Worm (Caenorhabditis elegans): ENCODE results near the gene srbc-21.

The srbc-21 gene

DNA sequence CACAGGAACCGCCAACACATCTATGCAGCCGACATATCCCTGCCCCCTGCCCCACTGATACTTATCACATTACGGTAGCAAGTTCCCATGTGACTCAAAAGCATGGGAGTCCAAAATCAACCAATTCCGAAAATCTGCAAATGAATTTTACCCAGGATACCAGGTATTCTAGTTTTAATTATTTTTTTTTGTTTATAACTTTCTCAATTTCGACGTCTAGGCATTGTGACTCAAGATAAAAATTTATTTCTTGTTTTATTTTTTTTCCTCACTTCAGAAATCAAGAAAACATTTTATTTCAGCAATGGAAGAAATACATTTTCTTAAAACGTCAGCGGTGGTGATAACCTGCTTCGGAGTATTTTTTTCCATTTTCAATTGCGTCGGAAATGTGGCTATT, 3.9 kb upstream of the srbc-21 start, which contains the start of gene srbc-24:
Gene srbc-24 (plus strand): TSS at position 301 of the 400 bp plus-strand sequence.
- TF ChIP-seq B0310.2 (tag; optimal IDR thresholded peaks at IDR 0.05): no peak

DNA sequence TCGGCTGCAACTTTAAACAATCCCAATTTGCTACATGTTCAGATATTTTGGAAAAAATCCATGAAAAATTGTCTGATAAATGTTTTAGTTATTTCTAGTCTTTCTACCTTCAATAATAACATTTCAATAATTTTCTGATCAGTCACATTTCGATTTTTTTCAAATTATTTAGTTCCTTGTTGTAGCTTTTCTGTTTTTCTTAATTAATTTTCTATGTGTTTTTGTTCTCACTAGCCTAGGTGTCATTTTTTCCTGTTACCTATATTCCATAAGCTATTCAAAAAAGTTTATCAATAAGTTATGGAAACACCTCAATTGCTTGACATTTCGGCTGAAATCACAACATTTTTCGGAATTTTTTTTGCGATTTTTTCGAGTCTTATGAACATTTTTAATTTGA, 2.1 kb upstream of the srbc-21 start, which contains the start of gene srbc-23:
Gene srbc-23 (plus strand): TSS at position 301 of the 400 bp plus-strand sequence.
- TF ChIP-seq F13C5.2 (tag; optimal IDR thresholded peaks at IDR 0.05) (no peak), hmg-4 (GFP tag; optimal IDR thresholded peaks at IDR 0.05) (no peak), ceh-13 (GFP tag; optimal IDR thresholded peaks at IDR 0.05) (no peak), tbx-11 (GFP tag; IDR thresholded peaks at IDR 0.05) (no peak), hmbx-1 (tag; optimal IDR thresholded peaks at IDR 0.05) (no peak), hnd-1 (tag; optimal IDR thresholded peaks at IDR 0.05) (no peak), aly-1 (tag; optimal IDR thresholded peaks at IDR 0.05) (no peak), ets-7 (tag; optimal IDR thresholded peaks at IDR 0.05) (no peak), ceh-36 (tag; optimal IDR thresholded peaks at IDR 0.05) (no peak), B0310.2 (tag; optimal IDR thresholded peaks at IDR 0.05) (no peak)

DNA sequence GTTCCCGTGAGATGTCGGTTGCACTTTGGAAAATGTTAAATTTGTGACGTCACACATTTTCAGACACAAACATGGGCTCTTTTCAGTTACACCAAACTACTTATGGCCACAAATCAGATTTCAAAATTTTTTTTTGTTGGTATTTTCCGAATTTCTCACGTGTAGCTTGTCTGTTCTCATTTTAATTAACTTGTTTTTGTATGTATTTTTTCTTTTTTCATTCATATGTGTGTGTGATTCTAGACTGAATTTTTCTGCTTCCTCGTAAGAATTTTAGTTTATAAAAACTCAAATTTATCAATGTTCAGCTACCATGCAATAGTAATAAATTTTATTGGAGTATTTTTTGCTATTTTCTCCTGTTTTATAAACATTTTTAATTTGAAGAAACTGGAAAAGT, 1.5 kb downstream of the srbc-21 start, which contains the start of gene srbc-22:
Gene srbc-22 (plus strand): TSS at position 301 of the 400 bp plus-strand sequence.
- TF ChIP-seq tbx-11 (GFP tag; IDR thresholded peaks at IDR 0.05) (no peak), hmbx-1 (tag; optimal IDR thresholded peaks at IDR 0.05) (no peak), scrt-1 (GFP tag; IDR thresholded peaks at IDR 0.05) (no peak), ceh-13 (GFP tag; optimal IDR thresholded peaks at IDR 0.05) (no peak), hnd-1 (tag; optimal IDR thresholded peaks at IDR 0.05) (no peak)

DNA sequence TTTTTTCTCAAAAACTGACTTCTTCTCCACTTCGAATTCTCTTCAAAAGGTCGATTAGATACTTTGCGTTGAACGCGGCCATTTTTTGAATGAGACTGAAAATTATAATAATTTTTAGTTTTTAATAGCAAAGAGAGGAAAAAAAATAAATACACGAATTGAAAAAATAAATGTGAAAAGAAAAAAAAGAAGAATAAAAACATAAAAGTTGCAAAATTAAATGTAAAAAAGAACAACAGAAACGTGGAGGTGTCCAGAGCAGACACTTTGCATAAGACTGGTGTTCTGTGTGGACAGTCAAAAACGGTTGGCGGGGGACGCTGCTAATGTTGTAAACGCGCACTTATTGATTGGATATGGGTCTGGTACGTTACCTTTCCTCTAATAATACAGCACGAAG, 4.0 kb downstream of the srbc-21 start, which contains the start of gene C45H4.14:
Gene C45H4.14 (minus strand): TSS at position 101 of the 400 bp plus-strand sequence.
- TF ChIP-seq pes-1 (GFP tag; IDR thresholded peaks at IDR 0.05): no peak
- TF ChIP-seq scrt-1 (GFP tag; IDR thresholded peaks at IDR 0.05): no peak
- no peak for TF ChIP-seq ama-1 (optimal IDR thresholded peaks at IDR 0.05)
- no peak for TF ChIP-seq tbx-37 (GFP tag; conservative IDR thresholded peaks at IDR 0.05)
- TF ChIP-seq flt-1 (GFP tag; IDR thresholded peaks at IDR 0.05): no peak
- TF ChIP-seq ceh-36 (tag; optimal IDR thresholded peaks at IDR 0.05): no peak
- no peak for TF ChIP-seq tra-4 (tag; optimal IDR thresholded peaks at IDR 0.05)
- no peak for TF ChIP-seq hmbx-1 (tag; optimal IDR thresholded peaks at IDR 0.05)
- no peak for TF ChIP-seq B0310.2 (tag; optimal IDR thresholded peaks at IDR 0.05)
- TF ChIP-seq hmg-4 (GFP tag; optimal IDR thresholded peaks at IDR 0.05): no peak

DNA sequence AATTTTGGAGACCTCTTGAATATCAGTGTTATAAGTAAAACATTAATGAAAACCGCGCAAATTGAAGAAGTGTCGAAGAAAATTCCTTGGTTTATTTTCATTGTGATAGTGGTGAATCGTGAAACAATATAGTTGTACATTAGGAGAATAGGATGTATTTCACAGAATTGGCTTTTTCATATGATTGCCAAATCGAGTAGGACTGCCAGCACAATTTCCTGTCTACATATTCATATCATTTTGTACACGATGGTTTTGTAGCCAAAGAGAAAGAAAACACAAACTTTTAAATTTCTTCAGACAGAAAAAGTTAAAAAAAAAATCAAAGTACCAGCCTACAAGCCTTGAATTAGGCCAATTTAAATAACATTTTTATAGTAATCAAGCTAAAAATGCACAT, 8.4 kb downstream of the srbc-21 start, which contains the start of gene str-255:
Gene str-255 (minus strand): TSS at position 101 of the 400 bp plus-strand sequence.
- TF ChIP-seq hmg-4 (GFP tag; optimal IDR thresholded peaks at IDR 0.05): no peak
- no peak for TF ChIP-seq tra-4 (tag; optimal IDR thresholded peaks at IDR 0.05)
- no peak for TF ChIP-seq ama-1 (optimal IDR thresholded peaks at IDR 0.05)
- TF ChIP-seq sea-1 (GFP tag; conservative IDR thresholded peaks at IDR 0.05): no peak
- TF ChIP-seq hmbx-1 (tag; optimal IDR thresholded peaks at IDR 0.05): no peak
- TF ChIP-seq B0310.2 (tag; optimal IDR thresholded peaks at IDR 0.05): no peak
- TF ChIP-seq ceh-36 (tag; optimal IDR thresholded peaks at IDR 0.05): no peak
- no peak for TF ChIP-seq pes-1 (GFP tag; IDR thresholded peaks at IDR 0.05)
- TF ChIP-seq tbx-37 (GFP tag; conservative IDR thresholded peaks at IDR 0.05): no peak
- TF ChIP-seq ceh-13 (GFP tag; optimal IDR thresholded peaks at IDR 0.05): no peak
- TF ChIP-seq ets-7 (tag; optimal IDR thresholded peaks at IDR 0.05): no peak
- TF ChIP-seq hnd-1 (tag; optimal IDR thresholded peaks at IDR 0.05): no peak

DNA sequence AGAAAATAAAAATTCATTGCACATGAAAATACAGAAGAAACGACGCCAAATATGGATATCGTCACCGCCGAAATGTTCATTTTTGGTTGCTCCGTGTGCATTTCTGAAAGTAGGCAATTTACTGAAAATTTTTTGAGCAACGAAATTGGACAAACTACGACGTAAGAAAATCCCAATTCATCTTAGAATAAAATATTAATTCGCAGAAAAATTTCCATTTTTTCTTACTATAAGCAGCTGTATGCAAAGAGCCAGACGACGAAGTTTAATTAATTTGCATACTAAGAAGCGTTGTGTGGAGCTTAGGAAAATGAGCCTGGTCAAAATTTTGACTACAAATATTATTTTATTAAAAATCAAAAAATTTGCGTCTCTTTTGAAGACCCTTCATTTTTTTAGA, 11.3 kb downstream of the srbc-21 start, which contains the start of gene srbc-19:
Gene srbc-19 (minus strand): TSS at position 101 of the 400 bp plus-strand sequence.
- no peak for TF ChIP-seq ets-7 (tag; optimal IDR thresholded peaks at IDR 0.05)
- TF ChIP-seq pes-1 (GFP tag; IDR thresholded peaks at IDR 0.05): no peak
- no peak for TF ChIP-seq sea-1 (GFP tag; conservative IDR thresholded peaks at IDR 0.05)
- no peak for TF ChIP-seq tbx-37 (GFP tag; conservative IDR thresholded peaks at IDR 0.05)
- TF ChIP-seq tbx-11 (GFP tag; IDR thresholded peaks at IDR 0.05): no peak
- TF ChIP-seq ama-1 (optimal IDR thresholded peaks at IDR 0.05): no peak
- TF ChIP-seq scrt-1 (GFP tag; IDR thresholded peaks at IDR 0.05): no peak
- TF ChIP-seq ceh-36 (tag; optimal IDR thresholded peaks at IDR 0.05): no peak
- TF ChIP-seq aly-1 (tag; optimal IDR thresholded peaks at IDR 0.05): no peak
- TF ChIP-seq tra-4 (tag; optimal IDR thresholded peaks at IDR 0.05): no peak
- TF ChIP-seq F13C5.2 (tag; optimal IDR thresholded peaks at IDR 0.05): no peak
- no peak for TF ChIP-seq hmbx-1 (tag; optimal IDR thresholded peaks at IDR 0.05)
- no peak for TF ChIP-seq ceh-13 (GFP tag; optimal IDR thresholded peaks at IDR 0.05)
- TF ChIP-seq flt-1 (GFP tag; IDR thresholded peaks at IDR 0.05): no peak
- no peak for TF ChIP-seq hnd-1 (tag; optimal IDR thresholded peaks at IDR 0.05)
- no peak for TF ChIP-seq B0310.2 (tag; optimal IDR thresholded peaks at IDR 0.05)
- TF ChIP-seq hmg-4 (GFP tag; optimal IDR thresholded peaks at IDR 0.05): no peak

DNA sequence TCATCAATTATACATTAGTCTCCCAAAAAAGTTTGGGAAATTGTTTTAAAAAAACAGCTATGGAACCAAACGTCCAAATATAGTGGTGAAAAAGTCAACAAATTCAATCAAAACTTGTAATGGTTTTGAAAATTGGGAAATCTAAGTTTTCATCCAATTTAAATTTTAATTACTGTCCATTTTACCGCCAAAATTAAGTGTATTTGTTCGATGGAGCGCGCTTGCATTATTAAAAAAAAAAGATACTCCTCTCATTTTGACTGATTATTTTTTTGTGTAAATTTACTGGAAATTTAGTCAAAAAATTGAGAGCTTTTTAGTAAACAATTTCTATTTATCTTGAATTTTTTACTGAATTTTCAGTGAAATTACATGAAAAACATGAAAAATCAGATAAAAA, 19.1 kb downstream of the srbc-21 start:
- TF ChIP-seq hmbx-1 (tag; optimal IDR thresholded peaks at IDR 0.05): no peak
- TF ChIP-seq ama-1 (optimal IDR thresholded peaks at IDR 0.05): no peak
- no peak for TF ChIP-seq pes-1 (GFP tag; IDR thresholded peaks at IDR 0.05)
- TF ChIP-seq aly-1 (tag; optimal IDR thresholded peaks at IDR 0.05): no peak
- TF ChIP-seq tbx-37 (GFP tag; conservative IDR thresholded peaks at IDR 0.05): no peak
- TF ChIP-seq sea-1 (GFP tag; conservative IDR thresholded peaks at IDR 0.05): no peak
- TF ChIP-seq flt-1 (GFP tag; IDR thresholded peaks at IDR 0.05): no peak
- TF ChIP-seq hmg-4 (GFP tag; optimal IDR thresholded peaks at IDR 0.05): no peak
- no peak for TF ChIP-seq tbx-11 (GFP tag; IDR thresholded peaks at IDR 0.05)
- TF ChIP-seq ceh-36 (tag; optimal IDR thresholded peaks at IDR 0.05): no peak
- no peak for TF ChIP-seq ceh-13 (GFP tag; optimal IDR thresholded peaks at IDR 0.05)
- TF ChIP-seq F13C5.2 (tag; optimal IDR thresholded peaks at IDR 0.05): no peak
- no peak for TF ChIP-seq hnd-1 (tag; optimal IDR thresholded peaks at IDR 0.05)
- no peak for TF ChIP-seq B0310.2 (tag; optimal IDR thresholded peaks at IDR 0.05)
- TF ChIP-seq tra-4 (tag; optimal IDR thresholded peaks at IDR 0.05): no peak
- no peak for TF ChIP-seq scrt-1 (GFP tag; IDR thresholded peaks at IDR 0.05)

DNA sequence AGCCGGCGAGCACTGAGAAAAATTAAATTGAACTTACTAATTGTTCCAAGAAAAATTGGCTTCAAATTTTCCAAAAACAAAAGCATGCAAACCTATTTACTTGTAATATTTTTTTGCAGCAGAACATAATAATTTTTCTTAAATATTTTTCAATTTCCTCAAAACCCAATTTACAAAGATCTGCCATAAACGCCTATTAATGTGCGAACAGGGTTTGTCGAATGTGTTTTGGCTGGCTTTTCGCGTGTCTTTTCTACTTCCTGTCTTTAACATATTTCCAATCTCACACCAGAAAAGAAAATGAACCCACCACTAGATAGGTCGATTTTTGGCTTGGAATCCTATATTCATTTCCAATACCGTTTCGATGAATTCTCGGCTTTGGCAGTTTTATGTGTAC, 19.9 kb downstream of the srbc-21 start, which contains the start of gene C45H4.18:
Gene C45H4.18 (plus strand): TSS at position 301 of the 400 bp plus-strand sequence.
- TF ChIP-seq hmg-4 (GFP tag; optimal IDR thresholded peaks at IDR 0.05) (no peak), B0310.2 (tag; optimal IDR thresholded peaks at IDR 0.05) (no peak), hnd-1 (tag; optimal IDR thresholded peaks at IDR 0.05) (no peak), aly-1 (tag; optimal IDR thresholded peaks at IDR 0.05) (no peak), F13C5.2 (tag; optimal IDR thresholded peaks at IDR 0.05) (no peak), tra-4 (tag; optimal IDR thresholded peaks at IDR 0.05) (no peak), ceh-13 (GFP tag; optimal IDR thresholded peaks at IDR 0.05) (no peak), tbx-37 (GFP tag; conservative IDR thresholded peaks at IDR 0.05) (no peak), hmbx-1 (tag; optimal IDR thresholded peaks at IDR 0.05) (no peak), ama-1 (optimal IDR thresholded peaks at IDR 0.05) (no peak), sea-1 (GFP tag; conservative IDR thresholded peaks at IDR 0.05) (no peak), tbx-11 (GFP tag; IDR thresholded peaks at IDR 0.05) (no peak), pes-1 (GFP tag; IDR thresholded peaks at IDR 0.05) (no peak)

Data from whole organism, early embryonic.